Fruit fly (Drosophila melanogaster) S2 (cell line): ENCODE data around the gene CG13384.

Experiments used
- CG8478 ChIP-seq: fragments of >200 bp; optimal IDR thresholded peaks from 2 replicates; lab custom pipeline; 2018
- CTCF ChIP-seq, 2 experiments: fragments of >200 bp; optimal IDR thresholded peaks; 2 replicates each; lab custom pipeline; 2018

dm6 chr2L:8338039-8338438 is 46.2 kb upstream of the CG13384 start, which contains the start of gene witty:
- TF ChIP-seq CG8478 (lab: Kevin White, UChicago), result no peak
- no peak for TF ChIP-seq CTCF (optimal IDR thresholded peaks at IDR 0.05; lab: Kevin White, UChicago)
